Fruit fly (Drosophila melanogaster): ENCODE data around the gene CG32212.

DNA sequence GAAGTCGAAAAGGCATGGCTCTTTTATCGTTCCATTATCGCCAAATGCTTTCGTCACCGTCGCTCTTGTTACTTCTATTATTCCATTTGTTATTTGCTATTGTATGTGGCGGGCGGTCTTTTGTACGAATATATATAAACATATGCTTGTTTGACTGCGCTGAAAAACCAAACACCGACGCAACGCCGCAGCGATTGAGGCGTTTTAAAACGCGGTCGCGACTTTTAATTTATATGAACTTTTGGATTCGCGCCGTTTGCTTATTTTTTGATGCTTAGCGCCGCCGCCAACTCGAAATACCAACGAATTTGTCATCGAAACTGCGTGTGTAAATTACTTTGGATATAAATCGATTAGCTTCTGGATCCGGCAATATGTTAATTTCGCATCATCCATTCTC is 9.8 kb downstream of the CG32212 start:
- TF ChIP-seq salr (GFP tag; optimal IDR thresholded peaks at IDR 0.05) (no peak), Lpt (GFP tag; optimal IDR thresholded peaks at IDR 0.05) (no peak), Eip78C (GFP tag) (no peak), vri (GFP tag; optimal IDR thresholded peaks at IDR 0.05) (no peak), Gug (GFP tag; IDR thresholded peaks at IDR 0.05) (no peak), lz (GFP tag; optimal IDR thresholded peaks at IDR 0.05) (no peak), OdsH (GFP tag; optimal IDR thresholded peaks at IDR 0.05) (no peak), ss (GFP tag; optimal IDR thresholded peaks at IDR 0.05) (no peak), CG11762 (GFP tag; optimal IDR thresholded peaks at IDR 0.05; ENCODE audit: insufficient read depth) (no peak), esn (GFP tag; optimal IDR thresholded peaks at IDR 0.05) (no peak), CG15336 (GFP tag; IDR thresholded peaks at IDR 0.05) (no peak), pdm3 (GFP tag; optimal IDR thresholded peaks at IDR 0.05) (no peak), dac (GFP tag; optimal IDR thresholded peaks at IDR 0.05) (no peak), eg (GFP tag; IDR thresholded peaks at IDR 0.05) (no peak)
